Fruit fly (Drosophila melanogaster): ENCODE measurements around the gene sov.
"Not testable (repeated sequence)": the region's sequence is repeated elsewhere in the genome, so short reads cannot be mapped to it uniquely, and the experiment has no call there.

- TF ChIP-seq Atf3 (GFP tag; optimal IDR thresholded peaks at IDR 0.05); jing (GFP tag; optimal IDR thresholded peaks at IDR 0.05); CG6813 (GFP tag; optimal IDR thresholded peaks at IDR 0.05); crc (GFP tag; optimal IDR thresholded peaks at IDR 0.05); CG12299 (tag; optimal IDR thresholded peaks at IDR 0.05); Med (GFP tag); ewg (GFP tag; optimal IDR thresholded peaks at IDR 0.05); CG4328 (GFP tag; optimal IDR thresholded peaks at IDR 0.05); Dek (tag; optimal IDR thresholded peaks at IDR 0.05): not testable (repeated sequence)
Observed at dm6 chrX:6732115-6732514, 24.0 kb upstream of the sov start.
